Fruit fly (Drosophila melanogaster): ENCODE measurements around the gene Hyls1.

Hyls1 gene

DNA sequence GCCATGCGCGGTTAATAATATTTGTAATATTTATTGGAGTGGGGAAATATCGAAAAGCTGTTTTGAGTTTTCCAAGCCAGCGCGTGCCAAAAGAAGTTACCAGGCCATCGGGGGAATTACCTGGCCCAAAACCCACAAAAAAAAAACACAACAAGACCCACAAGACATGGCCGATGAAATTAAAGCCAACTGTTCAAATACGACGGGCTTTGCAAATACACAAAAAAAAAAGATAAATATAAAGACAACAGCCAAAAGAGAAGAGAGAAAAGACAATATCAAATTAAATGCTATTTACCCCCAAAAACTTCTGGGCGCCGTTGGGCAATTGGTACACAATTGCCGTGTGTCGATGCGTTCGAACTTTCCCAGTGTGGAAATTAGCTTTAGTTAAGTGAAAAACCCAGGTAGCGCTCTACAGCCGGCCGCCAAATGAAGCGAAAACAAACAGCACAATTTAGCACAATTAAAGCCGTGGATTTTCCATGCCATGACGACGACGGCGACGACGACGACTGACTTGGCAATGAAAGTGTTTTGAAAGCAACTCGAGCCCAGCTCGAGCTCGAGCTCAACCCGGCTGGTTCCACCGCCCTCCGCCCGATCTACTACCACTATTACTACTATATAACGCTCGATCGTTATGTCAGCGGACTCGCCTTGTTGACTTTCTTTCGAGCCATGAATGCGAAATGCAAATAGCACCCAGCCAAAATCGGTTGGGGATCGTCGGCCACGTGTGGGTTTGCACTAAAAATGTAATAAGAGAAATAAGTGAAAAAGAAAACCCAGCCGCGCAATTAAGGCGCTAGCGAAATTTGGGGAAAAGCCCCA lies 34.4 kb downstream of the Hyls1 start (continued):
- TF ChIP-seq Gug (GFP tag; IDR thresholded peaks at IDR 0.05) (no peak), zf30C (GFP tag; optimal IDR thresholded peaks at IDR 0.05) (no peak), CG12769 (tag; optimal IDR thresholded peaks at IDR 0.05) (no peak), CG32772 (GFP tag; IDR thresholded peaks at IDR 0.05) (no peak), ems (GFP tag; optimal IDR thresholded peaks at IDR 0.05) (no peak), CG8388 (GFP tag; optimal IDR thresholded peaks at IDR 0.05) (no peak), oc (tag; optimal IDR thresholded peaks at IDR 0.05) (no peak), btn (GFP tag; optimal IDR thresholded peaks at IDR 0.05) (no peak), klu (GFP tag; IDR thresholded peaks at IDR 0.05) (no peak), CG13296 (GFP tag; optimal IDR thresholded peaks at IDR 0.05) (peak; percentile 66), CG1529 (GFP tag; optimal IDR thresholded peaks at IDR 0.05) (peak; percentile 41), pnt (GFP tag; optimal IDR thresholded peaks at IDR 0.05) (no peak), Bdp1 (GFP tag; optimal IDR thresholded peaks at IDR 0.05) (no peak), p53 (GFP tag; optimal IDR thresholded peaks at IDR 0.05) (no peak), NFAT (GFP tag; IDR thresholded peaks at IDR 0.05) (0 out of 2 replicates have a peak, but pooled peaks have one; percentile 34), lab (GFP tag; optimal IDR thresholded peaks at IDR 0.05) (peak; percentile 73), CG7963 (GFP tag; IDR thresholded peaks at IDR 0.05; ENCODE audit: partially characterized antibody) (no peak), CG2199 (GFP tag; IDR thresholded peaks at IDR 0.05) (no peak), CG16863 (GFP tag; optimal IDR thresholded peaks at IDR 0.05) (no peak), grn (GFP tag; optimal IDR thresholded peaks at IDR 0.05) (peak; percentile 13), ind (GFP tag; optimal IDR thresholded peaks at IDR 0.05) (no peak), CG12659 (GFP tag; optimal IDR thresholded peaks at IDR 0.05) (peak; percentile 51), CG3281 (GFP tag; optimal IDR thresholded peaks at IDR 0.05) (peak; percentile 11), caup (GFP tag; optimal IDR thresholded peaks at IDR 0.05; ENCODE audit: severe bottlenecking) (peak; percentile 84), da (GFP tag; optimal IDR thresholded peaks at IDR 0.05) (peak; percentile 17), Meics (GFP tag; optimal IDR thresholded peaks at IDR 0.05) (peak; percentile 55), Six4 (GFP tag; optimal IDR thresholded peaks at IDR 0.05) (peak; percentile 18), CG6791 (GFP tag; IDR thresholded peaks at IDR 0.05; ENCODE audit: partially characterized antibody) (no peak), chn (GFP tag; optimal IDR thresholded peaks at IDR 0.05) (no peak), CG13775 (GFP tag; optimal IDR thresholded peaks at IDR 0.05) (no peak), MESR4 (GFP tag; optimal IDR thresholded peaks at IDR 0.05) (no peak), ato (GFP tag; IDR thresholded peaks at IDR 0.05; ENCODE audit: partially characterized antibody) (no peak), luna (GFP tag; optimal IDR thresholded peaks at IDR 0.05) (peak; percentile 28), slp2 (GFP tag; optimal IDR thresholded peaks at IDR 0.05) (peak; percentile 24), schlank (tag; optimal IDR thresholded peaks at IDR 0.05) (peak; percentile 23), usp (GFP tag; optimal IDR thresholded peaks at IDR 0.05) (no peak), gro (GFP tag; optimal IDR thresholded peaks at IDR 0.05) (peak; percentile 39), CG6689 (GFP tag; IDR thresholded peaks at IDR 0.05) (0 out of 2 replicates have a peak, but pooled peaks have one; percentile 12), CG3407 (GFP tag; optimal IDR thresholded peaks at IDR 0.05) (peak; percentile 61), Doc2 (GFP tag; IDR thresholded peaks at IDR 0.05) (no peak), vnd (GFP tag; IDR thresholded peaks at IDR 0.05; ENCODE audit: partially characterized antibody) (no peak), bsh (GFP tag; optimal IDR thresholded peaks at IDR 0.05) (peak in 1 of 2 experiments; percentile 52), zen2 (GFP tag; IDR thresholded peaks at IDR 0.05; ENCODE audit: partially characterized antibody) (no peak), Abd-B (GFP tag; optimal IDR thresholded peaks at IDR 0.05) (no peak), CG7987 (GFP tag; optimal IDR thresholded peaks at IDR 0.05) (peak; percentile 33), pfk (GFP tag; optimal IDR thresholded peaks at IDR 0.05) (peak; percentile 48), Scr (GFP tag; IDR thresholded peaks at IDR 0.05; ENCODE audit: partially characterized antibody) (no peak), Aef1 (GFP tag; IDR thresholded peaks at IDR 0.05) (no peak)
